Fruit fly (Drosophila melanogaster) whole organism, embryonic: ENCODE results near the gene CG7653.
A peak's percentile ranks its signal among the peaks of the same experiment; 100 is the strongest.

Source experiments
- Antp ChIP-seq: fragments of 200-800 bp; sonication (Bioruptor generic); optimal IDR thresholded peaks from 3 replicates; lab custom pipeline; 2016; ENCODE audit warnings: missing biosample characterization, missing genetic modification characterization
- BtbVII ChIP-seq: fragments of 200-800 bp; sonication (Bioruptor generic); optimal IDR thresholded peaks from 3 replicates; lab custom pipeline; 2017; ENCODE audit warnings: missing biosample characterization, mild to moderate bottlenecking, missing genetic modification characterization
- CG11504 ChIP-seq: fragments of 200-800 bp; sonication (Bioruptor generic); optimal IDR thresholded peaks from 3 replicates; lab custom pipeline; 2019; ENCODE audit warnings: missing biosample characterization, mild to moderate bottlenecking, missing genetic modification characterization, moderate library complexity
- CG11696 ChIP-seq: fragments of 200-800 bp; sonication (Bioruptor generic); IDR thresholded peaks from 2 replicates; pipeline ENCODE4 v1.3.6; 2022; ENCODE audit warnings: missing biosample characterization, missing genetic modification characterization
- CG12071 ChIP-seq: fragments of 200-800 bp; sonication (Bioruptor generic); optimal IDR thresholded peaks from 3 replicates; lab custom pipeline; 2018; ENCODE audit warnings: missing biosample characterization, mild to moderate bottlenecking, missing genetic modification characterization
- CG12236 ChIP-seq: fragments of 200-800 bp; sonication (Bioruptor generic); optimal IDR thresholded peaks from 2 replicates; lab custom pipeline; 2016; ENCODE audit warnings: missing biosample characterization, missing genetic modification characterization
- CG12299 ChIP-seq: fragments of 200-800 bp; sonication (Bioruptor generic); optimal IDR thresholded peaks from 2 replicates; lab custom pipeline; 2018; ENCODE audit warnings: missing biosample characterization, mild to moderate bottlenecking, missing genetic modification characterization
- CG12769 ChIP-seq: fragments of 200-800 bp; sonication (Bioruptor generic); optimal IDR thresholded peaks from 2 replicates; lab custom pipeline; 2019; ENCODE audit warnings: missing biosample characterization, mild to moderate bottlenecking, missing genetic modification characterization, moderate library complexity
- CG13296 ChIP-seq: fragments of 200-800 bp; sonication (Bioruptor generic); optimal IDR thresholded peaks from 3 replicates; lab custom pipeline; 2018; ENCODE audit warnings: missing biosample characterization, mild to moderate bottlenecking, missing genetic modification characterization
- CG14441 ChIP-seq: fragments of 200-800 bp; sonication (Bioruptor generic); IDR thresholded peaks from 2 replicates; pipeline ENCODE4 v1.3.6; 2022; ENCODE audit warnings: missing biosample characterization, missing genetic modification characterization
- CG1529 ChIP-seq: fragments of 200-800 bp; sonication (Bioruptor generic); optimal IDR thresholded peaks from 3 replicates; lab custom pipeline; 2018; ENCODE audit warnings: missing biosample characterization, missing genetic modification characterization
- CG16813 ChIP-seq: fragments of 200-800 bp; sonication (Bioruptor generic); IDR thresholded peaks from 3 replicates; pipeline ENCODE4 v1.3.6; 2022; ENCODE audit warnings: missing biosample characterization, missing genetic modification characterization; ENCODE audit not compliant: partially characterized antibody
- CG17385 ChIP-seq: fragments of 200-800 bp; sonication (Bioruptor generic); optimal IDR thresholded peaks from 3 replicates; lab custom pipeline; 2018; ENCODE audit warnings: missing biosample characterization, mild to moderate bottlenecking, missing genetic modification characterization
- CG18262 ChIP-seq: fragments of 200-800 bp; optimal IDR thresholded peaks from 3 replicates; lab custom pipeline; 2019; ENCODE audit warnings: missing biosample characterization, mild to moderate bottlenecking, missing genetic modification characterization, moderate library complexity
- CG18599 ChIP-seq: fragments of 200-800 bp; sonication (Bioruptor generic); optimal IDR thresholded peaks from 3 replicates; lab custom pipeline; 2017; ENCODE audit warnings: missing biosample characterization, missing genetic modification characterization, mild to moderate bottlenecking, moderate library complexity, missing genetic modification reagents
- CG2678 ChIP-seq: fragments of 200-800 bp; sonication (Bioruptor generic); optimal IDR thresholded peaks from 3 replicates; lab custom pipeline; 2019; ENCODE audit warnings: missing biosample characterization, mild to moderate bottlenecking, missing genetic modification characterization, moderate library complexity
- CG32772 ChIP-seq: fragments of 200-800 bp; sonication (Bioruptor generic); IDR thresholded peaks from 2 replicates; pipeline ENCODE4 v1.3.6; 2022; ENCODE audit warnings: missing biosample characterization, missing genetic modification characterization
- CG34376 ChIP-seq: fragments of 200-800 bp; sonication (Bioruptor generic); optimal IDR thresholded peaks from 2 replicates; lab custom pipeline; 2018; ENCODE audit warnings: missing biosample characterization, mild to moderate bottlenecking, missing genetic modification characterization
- CG34422 ChIP-seq: fragments of 200-800 bp; sonication (Bioruptor generic); IDR thresholded peaks from 3 replicates; pipeline ENCODE4 v1.3.6; 2022; ENCODE audit warnings: missing biosample characterization, missing genetic modification characterization
- CG4328 ChIP-seq: fragments of 200-800 bp; sonication (Bioruptor generic); optimal IDR thresholded peaks from 3 replicates; lab custom pipeline; 2017; ENCODE audit warnings: missing biosample characterization, missing genetic modification reagents, missing genetic modification characterization
- CG6791 ChIP-seq: fragments of 200-800 bp; sonication (Bioruptor generic); IDR thresholded peaks from 3 replicates; pipeline ENCODE4 v1.3.6; 2022; ENCODE audit warnings: missing biosample characterization, missing genetic modification characterization; ENCODE audit not compliant: partially characterized antibody
- Camta ChIP-seq: fragments of 200-800 bp; sonication (Bioruptor generic); optimal IDR thresholded peaks from 2 replicates; lab custom pipeline; 2016; ENCODE audit warnings: missing biosample characterization, missing genetic modification characterization
- Dref ChIP-seq: fragments of 200-800 bp; sonication (Bioruptor generic); IDR thresholded peaks from 2 replicates; pipeline ENCODE4 v1.3.6; 2022; ENCODE audit warnings: missing biosample characterization, missing genetic modification characterization
- Drgx ChIP-seq: fragments of 200-800 bp; sonication (Bioruptor generic); IDR thresholded peaks from 2 replicates; pipeline ENCODE4 v1.3.6; 2022; ENCODE audit warnings: missing biosample characterization, missing genetic modification characterization
- GATAe ChIP-seq: fragments of 200-800 bp; sonication (Bioruptor generic); conservative IDR thresholded peaks from 2 replicates; pipeline ENCODE4 v1.3.6; 2022; ENCODE audit warnings: missing biosample characterization, missing genetic modification characterization
- HLHmδ ChIP-seq: fragments of 200-800 bp; sonication (Bioruptor generic); optimal IDR thresholded peaks from 2 replicates; lab custom pipeline; 2018; ENCODE audit warnings: missing biosample characterization, mild to moderate bottlenecking, missing genetic modification characterization, moderate library complexity
- Meics ChIP-seq: fragments of 200-800 bp; sonication (Bioruptor generic); optimal IDR thresholded peaks from 2 replicates; lab custom pipeline; 2017; ENCODE audit warnings: missing biosample characterization, mild to moderate bottlenecking, missing genetic modification characterization
- Mrtf ChIP-seq: fragments of 200-800 bp; sonication (Bioruptor generic); IDR thresholded peaks from 3 replicates; pipeline ENCODE4 v1.3.6; 2022; ENCODE audit warnings: missing biosample characterization, missing genetic modification characterization
- NFAT ChIP-seq: fragments of 200-800 bp; sonication (Bioruptor generic); IDR thresholded peaks from 2 replicates; pipeline ENCODE4 v1.3.6; 2022; ENCODE audit warnings: missing biosample characterization, missing genetic modification characterization
- Oli ChIP-seq: fragments of 200-800 bp; sonication (Bioruptor generic); optimal IDR thresholded peaks from 2 replicates; lab custom pipeline; 2018; ENCODE audit warnings: missing biosample characterization, mild to moderate bottlenecking, missing genetic modification characterization, moderate library complexity
- Scr ChIP-seq: fragments of 200-800 bp; sonication (Bioruptor generic); IDR thresholded peaks from 2 replicates; pipeline ENCODE4 v1.3.6; 2022; ENCODE audit warnings: missing biosample characterization, missing genetic modification characterization; ENCODE audit not compliant: partially characterized antibody
- Stat92E ChIP-seq, 3 experiments: fragments of >200 bp in 2 of 3; fragments of 200-800 bp in 1 of 3; sonication (Bioruptor generic) in 1 of 3; optimal IDR thresholded peaks; 2 replicates each; lab custom pipeline; 2017 to 2019; ENCODE audit warnings: missing biosample characterization in 3 of 3, missing genetic modification characterization in 3 of 3, mild to moderate bottlenecking in 1 of 3, moderate library complexity in 1 of 3
- bab2 ChIP-seq: fragments of 200-800 bp; sonication (Bioruptor generic); optimal IDR thresholded peaks from 2 replicates; lab custom pipeline; 2016; ENCODE audit warnings: missing biosample characterization, missing genetic modification characterization
- crc ChIP-seq: fragments of 200-800 bp; sonication (Bioruptor generic); optimal IDR thresholded peaks from 2 replicates; lab custom pipeline; 2016; ENCODE audit warnings: missing biosample characterization, missing genetic modification characterization
- disco-r ChIP-seq: fragments of 200-800 bp; sonication (Bioruptor generic); optimal IDR thresholded peaks from 2 replicates; lab custom pipeline; 2016; ENCODE audit warnings: missing biosample characterization, missing genetic modification characterization
- dpn ChIP-seq, 2 experiments: fragments of 200-800 bp; sonication (Bioruptor generic); optimal IDR thresholded peaks; 3 replicates each; lab custom pipeline; 2016; ENCODE audit warnings: missing biosample characterization in 2 of 2, missing genetic modification characterization in 2 of 2
- dysf ChIP-seq: fragments of 200-800 bp; sonication (Bioruptor generic); IDR thresholded peaks from 3 replicates; pipeline ENCODE4 v1.3.6; 2022; ENCODE audit warnings: missing biosample characterization, missing genetic modification characterization
- gcm2 ChIP-seq: fragments of 200-800 bp; sonication (Bioruptor generic); optimal IDR thresholded peaks from 2 replicates; lab custom pipeline; 2016; ENCODE audit warnings: missing biosample characterization, missing genetic modification characterization
- inv ChIP-seq: fragments of 200-800 bp; sonication (Bioruptor generic); IDR thresholded peaks from 2 replicates; pipeline ENCODE4 v1.3.6; 2022; ENCODE audit warnings: missing biosample characterization, missing genetic modification characterization; ENCODE audit not compliant: partially characterized antibody
- jumu ChIP-seq: fragments of 200-800 bp; sonication (Bioruptor generic); optimal IDR thresholded peaks from 3 replicates; lab custom pipeline; 2016; ENCODE audit warnings: missing biosample characterization, missing genetic modification characterization
- pan ChIP-seq, 4 experiments: fragments of >200 bp in 3 of 4; fragments of 200-800 bp in 1 of 4; sonication (Bioruptor generic) in 1 of 4; optimal IDR thresholded peaks in 3 of 4; IDR thresholded peaks in 1 of 4; 2 replicates each; pipeline versions ENCODE4 v1.3.6 to Lab custom; 2017 to 2022; ENCODE audit warnings: missing biosample characterization in 2 of 4, missing genetic modification characterization in 2 of 4, mixed read lengths in 1 of 4
- pros ChIP-seq: fragments of 200-800 bp; sonication (Bioruptor generic); optimal IDR thresholded peaks from 3 replicates; lab custom pipeline; 2019; ENCODE audit warnings: missing biosample characterization, mild to moderate bottlenecking, missing genetic modification characterization, moderate library complexity
- rib ChIP-seq: fragments of 200-800 bp; sonication (Bioruptor generic); IDR thresholded peaks from 2 replicates; pipeline ENCODE4 v1.3.6; 2022; ENCODE audit warnings: missing biosample characterization, missing genetic modification characterization
- salm ChIP-seq: fragments of 200-800 bp; sonication (Bioruptor generic); optimal IDR thresholded peaks from 2 replicates; lab custom pipeline; 2018; ENCODE audit warnings: missing biosample characterization, mild to moderate bottlenecking, missing genetic modification characterization
- tgo ChIP-seq: fragments of 200-800 bp; sonication (Bioruptor generic); IDR thresholded peaks from 3 replicates; pipeline ENCODE4 v1.3.6; 2022; ENCODE audit warnings: missing biosample characterization, missing genetic modification characterization
- tio ChIP-seq: fragments of 200-800 bp; sonication (Bioruptor generic); optimal IDR thresholded peaks from 2 replicates; lab custom pipeline; 2017; ENCODE audit warnings: missing biosample characterization, missing genetic modification characterization, inconsistent platforms
- usp ChIP-seq: fragments of >200 bp; optimal IDR thresholded peaks from 2 replicates; lab custom pipeline; 2017; ENCODE audit warnings: missing biosample characterization, missing genetic modification characterization
- vnd ChIP-seq: fragments of 200-800 bp; sonication (Bioruptor generic); IDR thresholded peaks from 3 replicates; pipeline ENCODE4 v1.3.6; 2022; ENCODE audit warnings: missing biosample characterization, missing genetic modification characterization; ENCODE audit not compliant: partially characterized antibody

The CG7653 gene

dm6 chr2L:15910937-15911590, 31.1 kb upstream of the CG7653 start (continued):
- TF ChIP-seq CG1529 (GFP tag; lab: Kevin White, UChicago), result peak; percentile 96
- TF ChIP-seq CG18599 (GFP tag; lab: Kevin White, UChicago), result peak; percentile 94
- 0 out of 3 replicates have a peak, but pooled peaks have one; percentile 23 for TF ChIP-seq vnd
- peak; percentile 98 for TF ChIP-seq Oli
- no peak for TF ChIP-seq CG6791 (GFP tag; lab: Robert Waterston, UW)
- peak; percentile 92 for TF ChIP-seq tio (GFP tag; lab: Kevin White, UChicago)
- TF ChIP-seq Drgx, result peak; percentile 96
- TF ChIP-seq inv (GFP tag; lab: Robert Waterston, UW), result peak; percentile 44; the same call in 1 of the 2 replicates
- TF ChIP-seq Scr, result 0 out of 2 replicates have a peak, but pooled peaks have one; percentile 14
- TF ChIP-seq disco-r, result peak; percentile 88
- peak; percentile 96 for TF ChIP-seq CG12299 (tag; lab: Kevin White, UChicago)
- TF ChIP-seq CG16813 (GFP tag; lab: Robert Waterston, UW), result no peak
- peak; percentile 95 to 97 for TF ChIP-seq dpn (GFP tag; optimal IDR thresholded peaks at IDR 0.05; lab: Kevin White, UChicago)
- TF ChIP-seq jumu, result peak; percentile 96
- TF ChIP-seq CG34376 (GFP tag; lab: Kevin White, UChicago), result peak; percentile 86
- no peak for TF ChIP-seq usp
- TF ChIP-seq Stat92E (GFP tag; optimal IDR thresholded peaks at IDR 0.05; lab: Kevin White, UChicago), result peak in 1 of 3 experiments; percentile 82

- peak; percentile 18; the same call in 1 of the 2 replicates for TF ChIP-seq CG11696 (GFP tag; lab: Robert Waterston, UW)
- TF ChIP-seq NFAT (GFP tag; lab: Robert Waterston, UW), result no peak
- peak; percentile 18 for TF ChIP-seq CG4328
- peak; percentile 90 for TF ChIP-seq CG34422 (GFP tag; lab: Robert Waterston, UW)
- TF ChIP-seq Meics, result peak; percentile 10
- TF ChIP-seq CG18262 (tag; lab: Kevin White, UChicago), result no peak
- peak; percentile 54 for TF ChIP-seq CG12071 (GFP tag; lab: Kevin White, UChicago)
- peak; percentile 33; the same call in 1 of the 3 replicates for TF ChIP-seq dysf (GFP tag; lab: Robert Waterston, UW)
- TF ChIP-seq CG2678 (tag; lab: Kevin White, UChicago), result peak; percentile 32
- peak; percentile 49 for TF ChIP-seq CG14441
- no peak for TF ChIP-seq Dref (GFP tag; lab: Robert Waterston, UW)
- no peak for TF ChIP-seq CG32772 (GFP tag; lab: Robert Waterston, UW)
- TF ChIP-seq CG13296, result peak; percentile 69
- TF ChIP-seq Camta (GFP tag; lab: Kevin White, UChicago), result no peak
- TF ChIP-seq crc (GFP tag; lab: Kevin White, UChicago), result no peak
- TF ChIP-seq Mrtf (GFP tag; lab: Robert Waterston, UW), result no peak
- no peak for TF ChIP-seq pan (optimal IDR thresholded peaks at IDR 0.05; lab: Kevin White, UChicago)
- peak in 1 of 2 experiments; percentile 55 for TF ChIP-seq pan (GFP tag; optimal IDR thresholded peaks at IDR 0.05 in 1 of 2, IDR thresholded peaks at IDR 0.05 in 1 of 2)
- TF ChIP-seq CG12236, result no peak
- TF ChIP-seq rib (GFP tag; lab: Robert Waterston, UW), result peak; percentile 90
- TF ChIP-seq gcm2 (GFP tag; lab: Kevin White, UChicago), result no peak
- TF ChIP-seq Antp, result no peak
- TF ChIP-seq pros, result peak; percentile 13
- peak; percentile 5 for TF ChIP-seq CG17385 (GFP tag; lab: Kevin White, UChicago)
- 0 out of 3 replicates have a peak, but pooled peaks have one; percentile 27 for TF ChIP-seq CG6791 (GFP tag; lab: Robert Waterston, UW)
- no peak for TF ChIP-seq GATAe (GFP tag; lab: Robert Waterston, UW)
- peak; percentile 87 for TF ChIP-seq CG12769
- peak; percentile 46 for TF ChIP-seq BtbVII
- TF ChIP-seq CG34376 (GFP tag; lab: Kevin White, UChicago), result peak; percentile 64
- no peak for TF ChIP-seq CG11504 (tag; lab: Kevin White, UChicago)
- no peak for TF ChIP-seq tgo (GFP tag; lab: Robert Waterston, UW)
- no peak for TF ChIP-seq bab2 (GFP tag; lab: Kevin White, UChicago)
- TF ChIP-seq HLHmδ (GFP tag; lab: Kevin White, UChicago), result no peak
- peak; percentile 13 for TF ChIP-seq salm
These were observed 29.9 kb upstream of the CG7653 start for dm6 chr2L:15909826-15910225.
